Worm (Caenorhabditis elegans) whole organism, young adult: ENCODE data around the gene srh-173.

Experiments
- C06A6.2 ChIP-seq: fragments of 200-800 bp; sonication (Bioruptor generic); conservative IDR thresholded peaks from 2 replicates; pipeline ENCODE4 v1.3.6; 2022; ENCODE audit warnings: missing genetic modification characterization, missing compliant biosample characterization
- F37B4.10 ChIP-seq: fragments of 200-800 bp; sonication (Bioruptor generic); IDR thresholded peaks from 2 replicates; pipeline ENCODE4 v1.3.6; 2022; ENCODE audit warnings: missing genetic modification characterization, missing compliant biosample characterization
- F39B2.1 ChIP-seq: fragments of 200-800 bp; sonication (Bioruptor generic); IDR thresholded peaks from 2 replicates; pipeline ENCODE4 v1.3.6; 2022; ENCODE audit warnings: missing genetic modification reagents, missing genetic modification characterization, missing compliant biosample characterization
- F49E8.2 ChIP-seq: sonication (generic microtip); optimal IDR thresholded peaks from 3 replicates; lab custom pipeline; 2017; ENCODE audit warnings: missing genetic modification characterization, mild to moderate bottlenecking, missing compliant biosample characterization, antibody characterized with exemption, moderate library complexity; ENCODE audit not compliant: insufficient read depth
- Y56A3A.18 ChIP-seq: fragments of 200-800 bp; sonication (Bioruptor generic); IDR thresholded peaks from 2 replicates; pipeline ENCODE4 v1.3.6; 2022; ENCODE audit warnings: missing genetic modification reagents, missing genetic modification characterization, missing compliant biosample characterization
- Y67H2A.10 ChIP-seq: fragments of 200-800 bp; sonication (Bioruptor generic); conservative IDR thresholded peaks from 2 replicates; pipeline ENCODE4 v1.3.6; 2022; ENCODE audit warnings: missing genetic modification reagents, missing genetic modification characterization, missing compliant biosample characterization
- Y95B8A.8 ChIP-seq: fragments of 200-800 bp; sonication (Bioruptor generic); IDR thresholded peaks from 2 replicates; pipeline ENCODE4 v1.3.6; 2022; ENCODE audit warnings: missing genetic modification reagents, missing genetic modification characterization, missing compliant biosample characterization
- aptf-3 ChIP-seq: fragments of 200-800 bp; sonication (Bioruptor generic); IDR thresholded peaks from 2 replicates; pipeline ENCODE4 v1.3.6; 2022; ENCODE audit warnings: missing genetic modification characterization, missing compliant biosample characterization
- atf-7 ChIP-seq: sonication (generic microtip); optimal IDR thresholded peaks from 2 replicates; lab custom pipeline; 2017; ENCODE audit warnings: mild to moderate bottlenecking, missing genetic modification characterization, missing compliant biosample characterization
- attf-3 ChIP-seq: fragments of 200-800 bp; sonication (Bioruptor generic); conservative IDR thresholded peaks from 2 replicates; pipeline ENCODE4 v1.3.6; 2022; ENCODE audit warnings: missing genetic modification reagents, missing genetic modification characterization, missing compliant biosample characterization
- attf-5 ChIP-seq: fragments of 200-800 bp; sonication (Bioruptor generic); optimal IDR thresholded peaks from 2 replicates; lab custom pipeline; 2018; ENCODE audit warnings: mild to moderate bottlenecking, missing genetic modification characterization, missing compliant biosample characterization
- bed-1 ChIP-seq: fragments of 200-800 bp; sonication (Bioruptor generic); IDR thresholded peaks from 2 replicates; pipeline ENCODE4 v1.3.6; 2022; ENCODE audit warnings: missing genetic modification reagents, missing genetic modification characterization, missing compliant biosample characterization
- cebp-1 ChIP-seq, 2 experiments: fragments of 200-800 bp in 1 of 2; sonication (Bioruptor generic) in 1 of 2; sonication (generic microtip) in 1 of 2; IDR thresholded peaks in 1 of 2; optimal IDR thresholded peaks in 1 of 2; 2 replicates each; pipeline versions ENCODE4 v1.3.6 to Lab custom; 2017 to 2022; ENCODE audit warnings: missing compliant biosample characterization in 2 of 2, missing genetic modification characterization in 2 of 2, mild to moderate bottlenecking in 1 of 2, missing genetic modification reagents in 1 of 2, moderate library complexity in 1 of 2
- cebp-2 ChIP-seq: fragments of 200-800 bp; sonication (Bioruptor generic); IDR thresholded peaks from 2 replicates; pipeline ENCODE4 v1.3.6; 2022; ENCODE audit warnings: missing genetic modification characterization, missing compliant biosample characterization
- ceh-27 ChIP-seq: fragments of 200-800 bp; sonication (Bioruptor generic); optimal IDR thresholded peaks from 2 replicates; lab custom pipeline; 2018; ENCODE audit warnings: mild to moderate bottlenecking, missing genetic modification characterization, moderate library complexity, missing compliant biosample characterization
- dpl-1 ChIP-seq: fragments of 150-350 bp; optimal IDR thresholded peaks from 2 replicates; lab custom pipeline; 2014; ENCODE audit warnings: missing biosample characterization, missing genetic modification reagents, missing genetic modification characterization
- efl-1 ChIP-seq: fragments of 150-350 bp; optimal IDR thresholded peaks from 2 replicates; lab custom pipeline; 2014; ENCODE audit warnings: missing biosample characterization, missing genetic modification reagents, missing genetic modification characterization
- egl-44 ChIP-seq: fragments of 200-800 bp; sonication (Bioruptor generic); IDR thresholded peaks from 2 replicates; pipeline ENCODE4 v1.3.6; 2022; ENCODE audit warnings: missing genetic modification reagents, missing genetic modification characterization, missing compliant biosample characterization
- egrh-3 ChIP-seq: fragments of 200-800 bp; sonication (Bioruptor generic); IDR thresholded peaks from 2 replicates; pipeline ENCODE4 v1.3.6; 2022; ENCODE audit warnings: missing genetic modification reagents, missing genetic modification characterization, missing compliant biosample characterization
- ets-4 ChIP-seq: fragments of 200-800 bp; sonication (Bioruptor generic); optimal IDR thresholded peaks from 2 replicates; lab custom pipeline; 2018; ENCODE audit warnings: mild to moderate bottlenecking, missing genetic modification characterization, missing compliant biosample characterization
- hlh-12 ChIP-seq: sonication (generic microtip); optimal IDR thresholded peaks from 2 replicates; lab custom pipeline; 2016; ENCODE audit warnings: missing genetic modification characterization, missing compliant biosample characterization
- hmg-1.2 ChIP-seq: fragments of 200-800 bp; sonication (Bioruptor generic); IDR thresholded peaks from 2 replicates; pipeline ENCODE4 v1.3.6; 2022; ENCODE audit warnings: missing genetic modification reagents, missing genetic modification characterization, missing compliant biosample characterization
- hrde-1 ChIP-seq: sonication (generic microtip); optimal IDR thresholded peaks from 2 replicates; lab custom pipeline; 2016; ENCODE audit warnings: missing genetic modification characterization, mild to moderate bottlenecking, missing compliant biosample characterization, moderate library complexity, missing genotype, missing genetic modification reagents, borderline replicate concordance
- lag-1 ChIP-seq: fragments of 200-800 bp; sonication (Bioruptor generic); IDR thresholded peaks from 2 replicates; pipeline ENCODE4 v1.3.6; 2022; ENCODE audit warnings: missing genetic modification reagents, missing genetic modification characterization, missing compliant biosample characterization
- let-526 ChIP-seq: fragments of 200-800 bp; sonication (Bioruptor generic); IDR thresholded peaks from 2 replicates; pipeline ENCODE4 v1.3.6; 2022; ENCODE audit warnings: missing genetic modification reagents, missing genetic modification characterization, missing compliant biosample characterization
- madf-3 ChIP-seq: fragments of 200-800 bp; sonication (Bioruptor generic); IDR thresholded peaks from 2 replicates; pipeline ENCODE4 v1.3.6; 2022; ENCODE audit warnings: missing genetic modification reagents, missing genetic modification characterization, missing compliant biosample characterization
- mes-4 ChIP-seq: sonication (generic microtip); optimal IDR thresholded peaks from 2 replicates; lab custom pipeline; 2016; ENCODE audit warnings: missing genotype, missing genetic modification characterization, missing compliant biosample characterization
- nfya-1 ChIP-seq: sonication (generic microtip); optimal IDR thresholded peaks from 2 replicates; lab custom pipeline; 2017; ENCODE audit warnings: antibody characterized with exemption, missing compliant biosample characterization, missing genetic modification characterization, borderline replicate concordance; ENCODE audit not compliant: insufficient read depth
- pbrm-1 ChIP-seq: fragments of 200-800 bp; sonication (Bioruptor generic); IDR thresholded peaks from 2 replicates; pipeline ENCODE4 v1.3.6; 2022; ENCODE audit warnings: missing genetic modification reagents, missing genetic modification characterization, missing compliant biosample characterization
- rcor-1 ChIP-seq: fragments of 200-800 bp; sonication (Bioruptor generic); IDR thresholded peaks from 2 replicates; pipeline ENCODE4 v1.3.6; 2022; ENCODE audit warnings: missing genetic modification reagents, missing genetic modification characterization, missing compliant biosample characterization
- snpc-3.4 ChIP-seq: sonication (generic microtip); optimal IDR thresholded peaks from 2 replicates; lab custom pipeline; 2017; ENCODE audit warnings: missing genetic modification characterization, mild to moderate bottlenecking, missing compliant biosample characterization, antibody characterized with exemption, moderate library complexity, missing genotype, missing genetic modification reagents
- zfh-2 ChIP-seq: fragments of 200-800 bp; sonication (Bioruptor generic); conservative IDR thresholded peaks from 2 replicates; pipeline ENCODE4 v1.3.6; 2022; ENCODE audit warnings: missing genetic modification reagents, missing genetic modification characterization, missing compliant biosample characterization
- zim-3 ChIP-seq: sonication (generic microtip); optimal IDR thresholded peaks from 2 replicates; lab custom pipeline; 2017; ENCODE audit warnings: mild to moderate bottlenecking, missing genetic modification characterization, moderate library complexity, missing compliant biosample characterization
- ztf-26 ChIP-seq: sonication (generic microtip); optimal IDR thresholded peaks from 2 replicates; lab custom pipeline; 2017; ENCODE audit warnings: missing genetic modification characterization, missing compliant biosample characterization
- ztf-28 ChIP-seq: fragments of 200-800 bp; sonication (Bioruptor generic); IDR thresholded peaks from 2 replicates; pipeline ENCODE4 v1.3.6; 2022; ENCODE audit warnings: missing genetic modification reagents, missing genetic modification characterization, missing compliant biosample characterization

Gene srh-173

DNA sequence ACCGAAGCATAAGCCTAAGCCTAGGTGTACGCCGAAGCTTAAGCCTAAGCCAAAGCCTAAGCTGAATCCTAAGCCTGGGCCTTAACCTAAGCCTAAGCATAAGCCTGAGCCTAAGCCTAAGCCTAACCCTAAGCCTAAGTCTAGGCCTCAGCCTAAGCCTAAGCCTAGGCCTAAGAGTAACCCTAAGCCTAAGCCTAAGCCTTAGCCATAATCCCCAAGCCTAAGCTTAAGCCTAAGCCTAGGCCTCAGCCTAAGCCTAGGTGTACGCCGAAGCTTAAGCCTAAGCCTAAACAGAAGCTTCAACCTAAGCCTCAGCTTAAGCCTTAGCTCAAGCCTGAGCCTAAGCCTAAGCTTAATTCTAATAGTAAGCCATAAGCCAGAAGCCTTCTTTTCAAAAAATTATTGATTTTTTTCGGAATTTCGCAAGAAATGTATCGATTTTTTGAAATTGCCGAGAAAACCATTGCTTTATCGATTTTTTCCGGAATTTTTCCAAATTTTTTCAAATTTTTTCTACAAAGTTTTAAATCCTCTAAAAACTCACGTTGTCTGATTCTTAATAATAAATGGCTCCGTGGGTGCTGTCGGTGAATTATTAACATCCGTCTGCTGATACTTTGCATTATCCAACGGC lies 25.2 kb downstream of the srh-173 start:
- 0 out of 2 replicates have a peak, but pooled peaks have one; percentile 35 for TF ChIP-seq Y56A3A.18 (GFP tag; lab: Robert Waterston, UW)
- no peak for TF ChIP-seq rcor-1 (GFP tag; lab: Robert Waterston, UW)
- TF ChIP-seq cebp-1 (GFP tag; IDR thresholded peaks at IDR 0.05; lab: Robert Waterston, UW): no peak
- TF ChIP-seq cebp-1 (tag; optimal IDR thresholded peaks at IDR 0.05; lab: Kevin White, UChicago): peak; percentile 28
- no peak for TF ChIP-seq Y67H2A.10

DNA sequence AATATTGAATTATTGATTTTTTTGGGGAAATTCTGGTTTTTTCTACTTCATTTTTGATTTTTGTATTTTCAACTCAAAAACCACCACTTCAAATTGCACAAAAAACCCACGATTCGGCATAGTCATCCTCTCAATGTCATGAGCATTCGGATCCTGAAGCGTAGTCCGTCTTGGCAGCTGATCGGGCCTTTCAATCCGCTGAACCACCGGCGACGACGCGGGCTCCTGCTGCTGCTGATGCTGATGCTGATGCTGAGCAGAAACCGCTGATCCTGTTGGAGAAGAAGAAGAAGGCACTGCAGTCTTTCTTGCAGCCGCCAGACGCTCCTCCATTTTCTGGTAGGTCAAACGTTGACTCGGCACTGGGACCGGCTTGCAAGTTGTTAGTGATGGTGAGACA lies 26.0 kb downstream of the srh-173 start:
- no peak for TF ChIP-seq nfya-1 (tag; lab: Kevin White, UChicago)
- no peak for TF ChIP-seq ets-4 (GFP tag; lab: Kevin White, UChicago)
- peak; percentile 51; the same call in 1 of the 2 replicates for TF ChIP-seq egrh-3 (GFP tag; lab: Robert Waterston, UW)
- peak; percentile 52; the same call in 1 of the 2 replicates for TF ChIP-seq zfh-2 (GFP tag; lab: Robert Waterston, UW)
- TF ChIP-seq C06A6.2: no peak

DNA sequence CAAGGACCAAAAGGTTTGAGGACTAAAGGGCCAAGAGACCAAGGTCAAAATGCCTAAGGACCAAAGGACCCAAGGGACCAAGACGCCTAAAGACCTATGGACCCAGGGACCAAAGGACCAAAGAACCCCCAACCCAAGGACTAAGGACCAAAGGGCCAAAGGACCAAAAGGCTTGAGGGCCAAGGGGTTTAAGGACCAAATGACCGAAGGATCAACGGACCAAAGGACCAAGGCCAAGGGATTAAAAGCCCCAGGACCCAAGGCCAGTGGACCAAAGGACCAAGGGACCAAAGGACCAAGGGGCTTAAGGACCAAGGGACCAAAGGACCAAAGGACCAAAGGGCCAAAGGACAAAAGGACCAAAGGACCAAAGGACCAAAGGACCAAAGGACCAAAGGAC lies 26.7 kb downstream of the srh-173 start:
- TF ChIP-seq bed-1 (GFP tag; lab: Robert Waterston, UW): 0 out of 2 replicates have a peak, but pooled peaks have one; percentile 59
- TF ChIP-seq Y95B8A.8 (GFP tag; lab: Robert Waterston, UW): no peak
- TF ChIP-seq F39B2.1 (GFP tag; lab: Robert Waterston, UW): no peak

- TF ChIP-seq zfh-2 (GFP tag; lab: Robert Waterston, UW): peak; percentile 59
- TF ChIP-seq let-526 (GFP tag; lab: Robert Waterston, UW): 0 out of 2 replicates have a peak, but pooled peaks have one; percentile 28
- TF ChIP-seq attf-5 (GFP tag; lab: Kevin White, UChicago): no peak
These were observed 27.6 kb downstream of the srh-173 start for ce11 chrV:20000639-20001038.

- TF ChIP-seq egrh-3 (GFP tag; lab: Robert Waterston, UW) (peak; percentile 33; the same call in 1 of the 2 replicates), efl-1 (no peak), zfh-2 (GFP tag; lab: Robert Waterston, UW) (peak; percentile 70)
These were observed 29.1 kb downstream of the srh-173 start for ce11 chrV:20002194-20002593.

- TF ChIP-seq ztf-26 (tag; lab: Kevin White, UChicago): no peak
- no peak for TF ChIP-seq efl-1
- no peak for TF ChIP-seq ztf-28 (GFP tag; lab: Robert Waterston, UW)
These were observed 31.3 kb downstream of the srh-173 start, which contains the start of gene unc-51 for ce11 chrV:20004385-20004784. TSS of gene unc-51 (minus strand) at chrV:20004485.

ce11 chrV:20005724-20006132 lies 32.6 kb downstream of the srh-173 start:
- TF ChIP-seq Y56A3A.18 (GFP tag; lab: Robert Waterston, UW): no peak
- no peak for TF ChIP-seq attf-3
- no peak for TF ChIP-seq mes-4 (tag; lab: Kevin White, UChicago)
- TF ChIP-seq hmg-1.2 (GFP tag; lab: Robert Waterston, UW): peak; percentile 97
- no peak for TF ChIP-seq snpc-3.4 (tag; lab: Kevin White, UChicago)
- peak; percentile 48; the same call in 1 of the 2 replicates for TF ChIP-seq egl-44 (GFP tag; lab: Robert Waterston, UW)
- TF ChIP-seq atf-7 (tag; lab: Kevin White, UChicago): peak; percentile 40
- no peak for TF ChIP-seq hlh-12
- TF ChIP-seq F39B2.1 (GFP tag; lab: Robert Waterston, UW): no peak
- no peak for TF ChIP-seq nfya-1 (tag; lab: Kevin White, UChicago)
- TF ChIP-seq ceh-27: peak; percentile 54
- no peak for TF ChIP-seq lag-1 (GFP tag; lab: Robert Waterston, UW)
- 0 out of 2 replicates have a peak, but pooled peaks have one; percentile 30 for TF ChIP-seq cebp-2 (GFP tag; lab: Robert Waterston, UW)
- no peak for TF ChIP-seq zim-3 (tag; lab: Kevin White, UChicago)
- TF ChIP-seq madf-3 (GFP tag; lab: Robert Waterston, UW): no peak
- no peak for TF ChIP-seq F49E8.2 (tag; lab: Kevin White, UChicago)
- peak; percentile 54; the same call in 1 of the 2 replicates for TF ChIP-seq pbrm-1 (GFP tag; lab: Robert Waterston, UW)
- TF ChIP-seq hrde-1: no peak
- no peak for TF ChIP-seq aptf-3 (GFP tag; lab: Robert Waterston, UW)
- no peak for TF ChIP-seq F37B4.10 (GFP tag; lab: Robert Waterston, UW)
- TF ChIP-seq dpl-1 (GFP tag; lab: Kevin White, UChicago): no peak
